Worm (Caenorhabditis elegans): ENCODE results near the gene shl-1.

DNA sequence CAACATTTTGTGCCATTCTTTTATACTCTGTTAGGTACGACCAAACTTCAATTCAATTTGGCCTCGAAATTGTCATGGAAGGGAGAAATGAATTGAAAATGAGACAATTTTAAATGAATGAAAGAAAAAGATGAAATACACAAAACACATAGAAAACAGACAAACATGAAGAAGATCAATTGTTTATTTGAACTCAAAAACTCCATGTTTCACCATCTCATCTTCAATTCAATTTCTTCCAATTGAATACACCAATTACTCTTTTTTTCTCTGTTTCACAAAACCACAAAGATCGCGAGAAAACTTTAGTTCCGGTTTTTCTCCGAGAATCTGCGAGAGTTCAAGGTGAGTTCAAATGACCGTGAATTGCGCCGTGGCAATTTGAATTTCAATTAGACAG lies 43.4 kb upstream of the shl-1 start:
- TF ChIP-seq F55B11.4 (tag; optimal IDR thresholded peaks at IDR 0.05; ENCODE audit: borderline replicate concordance, insufficient read depth), result no peak
- no peak for TF ChIP-seq tbx-9 (tag; optimal IDR thresholded peaks at IDR 0.05; ENCODE audit: borderline replicate concordance)
- TF ChIP-seq F57C9.4 (tag; optimal IDR thresholded peaks at IDR 0.05), result no peak
- no peak for TF ChIP-seq mes-4 (tag; optimal IDR thresholded peaks at IDR 0.05)
- no peak for TF ChIP-seq cebp-2 (GFP tag; IDR thresholded peaks at IDR 0.05)
- no peak for TF ChIP-seq dpl-1 (GFP tag; optimal IDR thresholded peaks at IDR 0.05)
- no peak for TF ChIP-seq Y56A3A.18 (GFP tag; IDR thresholded peaks at IDR 0.05)
- TF ChIP-seq nfyb-1 (GFP tag; IDR thresholded peaks at IDR 0.05), result no peak

Data from whole organism, young adult.